Worm (Caenorhabditis elegans) whole organism, early embryonic: ENCODE measurements around the gene str-52.

Experiments used
- B0310.2 ChIP-seq: sonication (generic microtip); optimal IDR thresholded peaks from 2 replicates; lab custom pipeline; 2016; ENCODE audit warnings: mild to moderate bottlenecking, missing genetic modification characterization, missing compliant biosample characterization
- ama-1 ChIP-seq: fragments of 150-350 bp; optimal IDR thresholded peaks from 2 replicates; lab custom pipeline; 2014
- ceh-13 ChIP-seq: fragments of 200-800 bp; sonication (Bioruptor generic); optimal IDR thresholded peaks from 2 replicates; lab custom pipeline; 2018; ENCODE audit warnings: mild to moderate bottlenecking, missing genetic modification characterization, missing compliant biosample characterization
- ceh-36 ChIP-seq: sonication (generic microtip); optimal IDR thresholded peaks from 2 replicates; lab custom pipeline; 2016; ENCODE audit warnings: missing genetic modification characterization, inconsistent platforms, missing compliant biosample characterization
- flt-1 ChIP-seq: fragments of 200-800 bp; sonication (Bioruptor generic); IDR thresholded peaks from 2 replicates; pipeline ENCODE4 v1.3.6; 2022; ENCODE audit warnings: missing genetic modification characterization, missing compliant biosample characterization
- hmbx-1 ChIP-seq: sonication (generic microtip); optimal IDR thresholded peaks from 2 replicates; lab custom pipeline; 2016; ENCODE audit warnings: mild to moderate bottlenecking, missing genetic modification characterization, missing compliant biosample characterization
- hmg-4 ChIP-seq: fragments of 200-800 bp; sonication (Bioruptor generic); optimal IDR thresholded peaks from 2 replicates; lab custom pipeline; 2018; ENCODE audit warnings: mild to moderate bottlenecking, missing genetic modification characterization, missing compliant biosample characterization
- hnd-1 ChIP-seq: sonication (generic microtip); optimal IDR thresholded peaks from 2 replicates; lab custom pipeline; 2016; ENCODE audit warnings: missing genetic modification characterization, missing compliant biosample characterization
- sea-1 ChIP-seq: fragments of 200-800 bp; sonication (Bioruptor generic); conservative IDR thresholded peaks from 2 replicates; pipeline ENCODE4 v1.3.6; 2022; ENCODE audit warnings: missing genetic modification characterization, missing compliant biosample characterization
- tbx-11 ChIP-seq: fragments of 200-800 bp; sonication (Bioruptor generic); IDR thresholded peaks from 2 replicates; pipeline ENCODE4 v1.3.6; 2022; ENCODE audit warnings: missing genetic modification characterization, missing compliant biosample characterization
- tbx-37 ChIP-seq: fragments of 200-800 bp; sonication (Bioruptor generic); conservative IDR thresholded peaks from 2 replicates; pipeline ENCODE4 v1.3.6; 2022; ENCODE audit warnings: missing genetic modification reagents, missing genetic modification characterization, missing compliant biosample characterization
- tra-4 ChIP-seq: sonication (generic microtip); optimal IDR thresholded peaks from 2 replicates; lab custom pipeline; 2017; ENCODE audit warnings: missing genetic modification characterization, missing compliant biosample characterization

DNA sequence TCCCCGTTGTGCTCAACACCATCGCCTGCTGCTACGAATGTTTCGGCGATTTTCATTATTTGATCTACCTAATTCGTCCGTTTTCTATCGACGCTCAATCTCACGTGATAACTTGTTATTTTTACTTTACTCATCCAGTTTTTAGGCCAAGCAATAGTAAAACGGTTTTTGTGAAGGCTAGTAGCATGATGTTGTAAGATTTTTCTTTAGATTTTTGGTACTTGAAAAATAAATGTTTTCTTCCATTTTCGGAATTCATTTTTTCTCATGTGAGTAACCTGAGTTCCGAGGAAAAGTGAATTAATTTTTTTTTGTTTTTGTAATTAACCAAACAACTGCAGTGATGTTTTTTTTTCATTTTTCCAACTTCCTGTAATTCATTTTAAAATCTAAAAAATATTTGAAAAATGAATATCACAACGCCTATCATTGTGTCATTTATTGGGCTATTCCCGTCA lies 31.4 kb upstream of the str-52 start, which contains the start of gene srbc-17:
- TF ChIP-seq hmg-4 (no peak), ama-1 (lab: Kevin White, UChicago) (no peak), tra-4 (tag; lab: Kevin White, UChicago) (no peak), hmbx-1 (tag; lab: Kevin White, UChicago) (no peak), ceh-36 (tag; lab: Kevin White, UChicago) (no peak), flt-1 (GFP tag; lab: Robert Waterston, UW) (no peak), ceh-13 (GFP tag; lab: Kevin White, UChicago) (no peak), hnd-1 (no peak), sea-1 (no peak), B0310.2 (tag; lab: Kevin White, UChicago) (no peak), tbx-11 (GFP tag; lab: Robert Waterston, UW) (no peak), tbx-37 (no peak)
